Fruit fly (Drosophila melanogaster): ENCODE results near the gene CG44085.

The CG44085 gene

dm6 chr2L:13290276-13291065 lies 29.7 kb downstream of the CG44085 start (continued):
- TF ChIP-seq NC2β (GFP tag; optimal IDR thresholded peaks at IDR 0.05) (peak; percentile 58), E2f1 (GFP tag; IDR thresholded peaks at IDR 0.05) (0 out of 2 replicates have a peak, but pooled peaks have one; percentile 6), Ptx1 (GFP tag; IDR thresholded peaks at IDR 0.05) (no peak), dpn (GFP tag; optimal IDR thresholded peaks at IDR 0.05) (peak in 1 of 2 experiments; percentile 45), CHES-1-like (GFP tag; optimal IDR thresholded peaks at IDR 0.05) (peak; percentile 59), oc (tag; optimal IDR thresholded peaks at IDR 0.05) (peak; percentile 80), CG10979 (tag; optimal IDR thresholded peaks at IDR 0.05) (peak; percentile 28), CG14014 (GFP tag; IDR thresholded peaks at IDR 0.05) (peak; percentile 75; the same call in 1 of the 2 replicates), HLHmδ (GFP tag; optimal IDR thresholded peaks at IDR 0.05) (peak; percentile 53), grn (GFP tag; optimal IDR thresholded peaks at IDR 0.05) (peak; percentile 60), GATAe (GFP tag; conservative IDR thresholded peaks at IDR 0.05) (peak; percentile 65), CG4424 (GFP tag; optimal IDR thresholded peaks at IDR 0.05) (no peak), CG32767 (GFP tag; IDR thresholded peaks at IDR 0.05) (no peak), CG10462 (GFP tag; optimal IDR thresholded peaks at IDR 0.05) (peak; percentile 15), tna (GFP tag; IDR thresholded peaks at IDR 0.05; ENCODE audit: partially characterized antibody) (peak; percentile 47; the same call in 1 of the 2 replicates), MESR4 (GFP tag; optimal IDR thresholded peaks at IDR 0.05) (peak; percentile 4), ken (GFP tag; IDR thresholded peaks at IDR 0.05) (peak; percentile 65; the same call in 2 of the 3 replicates), Hey (tag; optimal IDR thresholded peaks at IDR 0.05) (peak; percentile 87), CG6689 (GFP tag; IDR thresholded peaks at IDR 0.05) (no peak), CG2202 (tag; optimal IDR thresholded peaks at IDR 0.05) (peak; percentile 70), luna (GFP tag; optimal IDR thresholded peaks at IDR 0.05) (no peak), CG1832 (GFP tag; optimal IDR thresholded peaks at IDR 0.05) (no peak), Hand (GFP tag; optimal IDR thresholded peaks at IDR 0.05) (peak; percentile 78), Myb (GFP tag; optimal IDR thresholded peaks at IDR 0.05) (no peak), salm (tag; optimal IDR thresholded peaks at IDR 0.05) (peak; percentile 88), Optix (GFP tag; IDR thresholded peaks at IDR 0.05) (peak; percentile 46; the same call in 1 of the 3 replicates), mam (GFP tag; optimal IDR thresholded peaks at IDR 0.05) (peak; percentile 4), fru (optimal IDR thresholded peaks at IDR 0.05) (no peak), CG16863 (GFP tag; optimal IDR thresholded peaks at IDR 0.05) (peak; percentile 44), CG7928 (GFP tag; optimal IDR thresholded peaks at IDR 0.05) (peak; percentile 71), unc-4 (GFP tag; IDR thresholded peaks at IDR 0.05; ENCODE audit: partially characterized antibody) (peak; percentile 55; the same call in 1 of the 2 replicates), ttk (GFP tag; IDR thresholded peaks at IDR 0.05) (no peak), CG8089 (GFP tag; optimal IDR thresholded peaks at IDR 0.05) (peak; percentile 54), CG7987 (GFP tag; optimal IDR thresholded peaks at IDR 0.05) (peak; percentile 95), ci (GFP tag; IDR thresholded peaks at IDR 0.05) (peak; percentile 88), CG17359 (tag; optimal IDR thresholded peaks at IDR 0.05) (peak; percentile 88), CG6254 (GFP tag; optimal IDR thresholded peaks at IDR 0.05) (peak; percentile 44), so (GFP tag; IDR thresholded peaks at IDR 0.05) (0 out of 3 replicates have a peak, but pooled peaks have one; percentile 6), CG13894 (tag; optimal IDR thresholded peaks at IDR 0.05) (peak; percentile 88), dmrt11E (tag; optimal IDR thresholded peaks at IDR 0.05) (peak; percentile 10), maf-S (GFP tag; optimal IDR thresholded peaks at IDR 0.05) (peak; percentile 62), CG17912 (GFP tag; optimal IDR thresholded peaks at IDR 0.05) (peak; percentile 89), E2f2 (GFP tag; IDR thresholded peaks at IDR 0.05) (0 out of 2 replicates have a peak, but pooled peaks have one; percentile 31), Mes4 (GFP tag; optimal IDR thresholded peaks at IDR 0.05) (peak; percentile 50), CG17568 (GFP tag; optimal IDR thresholded peaks at IDR 0.05) (peak; percentile 93), Six4 (GFP tag; optimal IDR thresholded peaks at IDR 0.05) (no peak), CG3995 (GFP tag; optimal IDR thresholded peaks at IDR 0.05) (no peak), zfh2 (GFP tag; optimal IDR thresholded peaks at IDR 0.05) (no peak), bowl (GFP tag; IDR thresholded peaks at IDR 0.05) (peak; percentile 63; the same call in 1 of the 2 replicates)

Measured in whole organism, embryonic.